Fruit fly (Drosophila melanogaster) whole organism, wandering third instar larva: ENCODE measurements around the gene Pcmt.

Source experiments
- GATAd ChIP-seq: sonication (Bioruptor generic); optimal IDR thresholded peaks from 2 replicates; lab custom pipeline; 2016; ENCODE audit warnings: missing biosample characterization, missing genetic modification characterization
- ey ChIP-seq: fragments of 200-800 bp; sonication (Bioruptor generic); optimal IDR thresholded peaks from 2 replicates; lab custom pipeline; 2016; ENCODE audit warnings: missing biosample characterization, missing genetic modification characterization

DNA sequence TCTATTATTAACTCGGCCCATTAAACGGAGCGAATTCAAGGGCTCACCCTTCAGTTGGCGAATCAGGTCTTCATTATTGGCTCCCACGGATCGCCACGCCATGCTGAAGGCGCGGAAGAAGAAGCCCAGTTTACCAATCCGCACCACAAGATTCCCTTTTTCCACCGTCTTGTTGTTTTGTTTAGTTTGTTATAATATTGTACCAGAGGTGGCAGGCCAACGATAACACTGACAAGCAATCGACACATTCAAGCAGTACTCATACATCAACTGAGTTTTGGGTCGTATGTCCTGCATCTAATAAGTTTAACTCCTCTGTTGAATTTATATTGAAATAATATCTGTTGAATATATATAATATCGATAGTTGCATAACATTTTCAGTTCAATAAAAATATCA is at the start of gene Pcmt:
- TF ChIP-seq ey (GFP tag; lab: Kevin White, UChicago) (no peak), GATAd (no peak)
